Worm (Caenorhabditis elegans) whole organism, L1 larva: ENCODE measurements around the gene W02B12.13.

Source experiments
- C04F5.9 ChIP-seq: sonication (generic microtip); optimal IDR thresholded peaks from 2 replicates; lab custom pipeline; 2016; ENCODE audit warnings: missing genetic modification characterization, missing compliant biosample characterization
- aha-1 ChIP-seq: fragments of 150-350 bp; optimal IDR thresholded peaks from 2 replicates; lab custom pipeline; 2014; ENCODE audit warnings: missing biosample characterization, missing genetic modification characterization
- alr-1 ChIP-seq: fragments of 200-800 bp; sonication (Bioruptor generic); optimal IDR thresholded peaks from 2 replicates; lab custom pipeline; 2018; ENCODE audit warnings: borderline replicate concordance, mild to moderate bottlenecking, missing genetic modification characterization, missing compliant biosample characterization
- ceh-82 ChIP-seq, 3 experiments: fragments of 150-350 bp in 1 of 3; sonication (generic microtip) in 2 of 3; optimal IDR thresholded peaks; 2 replicates each; lab custom pipeline; 2014 to 2017; ENCODE audit warnings: missing biosample characterization in 3 of 3, missing genetic modification characterization in 3 of 3
- ceh-88 ChIP-seq: fragments of 200-800 bp; sonication (Bioruptor generic); IDR thresholded peaks from 2 replicates; pipeline ENCODE4 v1.3.6; 2022; ENCODE audit warnings: missing genetic modification characterization, missing compliant biosample characterization
- efl-1 ChIP-seq, 4 experiments: fragments of 150-350 bp; optimal IDR thresholded peaks in 3 of 4; peaks in 1 of 4; 1 replicate in 1 of 4; 2 replicates in 3 of 4; lab custom pipeline; 2014; ENCODE audit warnings: missing biosample characterization in 2 of 4, missing genetic modification characterization in 2 of 4, missing genetic modification reagents in 2 of 4
- egl-27 ChIP-seq, 2 experiments: fragments of 150-350 bp in 1 of 2; sonication (generic microtip); optimal IDR thresholded peaks; 3 replicates each; lab custom pipeline; 2017 to 2018; ENCODE audit warnings: missing biosample characterization in 2 of 2, missing genetic modification characterization in 2 of 2, missing genetic modification reagents in 2 of 2
- elt-2 ChIP-seq: sonication (generic microtip); optimal IDR thresholded peaks from 2 replicates; lab custom pipeline; 2016; ENCODE audit warnings: missing genetic modification characterization, mild to moderate bottlenecking, inconsistent platforms, missing compliant biosample characterization, missing genetic modification reagents
- ets-5 ChIP-seq: fragments of 200-800 bp; sonication (Bioruptor generic); IDR thresholded peaks from 2 replicates; pipeline ENCODE4 v1.3.6; 2022; ENCODE audit warnings: missing genetic modification characterization, missing compliant biosample characterization
- fkh-4 ChIP-seq: sonication (generic microtip); optimal IDR thresholded peaks from 2 replicates; lab custom pipeline; 2016; ENCODE audit warnings: missing compliant biosample characterization, missing genetic modification characterization, borderline replicate concordance
- fkh-8 ChIP-seq: sonication (generic microtip); optimal IDR thresholded peaks from 2 replicates; lab custom pipeline; 2016; ENCODE audit warnings: mild to moderate bottlenecking, missing genetic modification characterization, missing compliant biosample characterization
- fos-1 ChIP-seq: fragments of 150-350 bp; optimal IDR thresholded peaks from 2 replicates; lab custom pipeline; 2014; ENCODE audit warnings: missing biosample characterization, missing genetic modification characterization
- hpl-2 ChIP-seq: fragments of 150-350 bp; optimal IDR thresholded peaks from 2 replicates; lab custom pipeline; 2014; ENCODE audit warnings: missing biosample characterization, missing genetic modification reagents, missing genetic modification characterization
- jun-1 ChIP-seq: fragments of 150-350 bp; optimal IDR thresholded peaks from 2 replicates; lab custom pipeline; 2014; ENCODE audit warnings: missing biosample characterization, missing genetic modification reagents, missing genetic modification characterization
- lin-14 ChIP-seq: fragments of 200-800 bp; sonication (Bioruptor generic); optimal IDR thresholded peaks from 2 replicates; lab custom pipeline; 2018; ENCODE audit warnings: mild to moderate bottlenecking, missing genetic modification characterization, moderate library complexity, missing compliant biosample characterization
- lin-35 ChIP-seq, 2 experiments: fragments of 150-350 bp; optimal IDR thresholded peaks; 2 replicates each; lab custom pipeline; 2014; ENCODE audit warnings: missing biosample characterization in 2 of 2, missing genetic modification characterization in 2 of 2, missing genetic modification reagents in 2 of 2
- nhr-11 ChIP-seq: fragments of 150-350 bp; optimal IDR thresholded peaks from 2 replicates; lab custom pipeline; 2014; ENCODE audit warnings: missing biosample characterization, missing genetic modification characterization
- nhr-20 ChIP-seq: sonication (generic microtip); optimal IDR thresholded peaks from 2 replicates; lab custom pipeline; 2016; ENCODE audit warnings: mild to moderate bottlenecking, missing genetic modification characterization, missing compliant biosample characterization
- nhr-237 ChIP-seq: fragments of 150-350 bp; optimal IDR thresholded peaks from 2 replicates; lab custom pipeline; 2014; ENCODE audit warnings: missing biosample characterization, missing genetic modification characterization
- nhr-47 ChIP-seq: sonication (generic microtip); optimal IDR thresholded peaks from 2 replicates; lab custom pipeline; 2016; ENCODE audit warnings: mild to moderate bottlenecking, missing genetic modification characterization, moderate library complexity, missing compliant biosample characterization
- nhr-71 ChIP-seq: sonication (generic microtip); optimal IDR thresholded peaks from 2 replicates; lab custom pipeline; 2016; ENCODE audit warnings: mild to moderate bottlenecking, missing genetic modification characterization, moderate library complexity, missing compliant biosample characterization
- nhr-76 ChIP-seq: sonication (generic microtip); optimal IDR thresholded peaks from 2 replicates; lab custom pipeline; 2017; ENCODE audit warnings: missing biosample characterization, missing genetic modification characterization
- nhr-85 ChIP-seq: sonication (generic microtip); peaks from one replicate; lab custom pipeline; 2016; ENCODE audit warnings: missing genetic modification characterization, inconsistent platforms, missing compliant biosample characterization
- pax-3 ChIP-seq: fragments of 200-800 bp; sonication (Bioruptor generic); optimal IDR thresholded peaks from 2 replicates; lab custom pipeline; 2018; ENCODE audit warnings: mild to moderate bottlenecking, missing genetic modification characterization, moderate library complexity, missing compliant biosample characterization
- tlp-1 ChIP-seq: fragments of 150-350 bp; optimal IDR thresholded peaks from 2 replicates; lab custom pipeline; 2014; ENCODE audit warnings: missing biosample characterization, missing genetic modification characterization
- vab-15 ChIP-seq: sonication (generic microtip); optimal IDR thresholded peaks from 2 replicates; lab custom pipeline; 2017; ENCODE audit warnings: missing genotype, mild to moderate bottlenecking, missing genetic modification characterization, missing compliant biosample characterization
- xbp-1 ChIP-seq: sonication (generic microtip); optimal IDR thresholded peaks from 2 replicates; lab custom pipeline; 2016; ENCODE audit warnings: missing genetic modification characterization, missing compliant biosample characterization
- ztf-11 ChIP-seq, 2 experiments: sonication (generic microtip); optimal IDR thresholded peaks; 2 replicates each; lab custom pipeline; 2016 to 2017; ENCODE audit warnings: missing genetic modification characterization in 2 of 2, missing biosample characterization in 1 of 2, missing compliant biosample characterization in 1 of 2

W02B12.13 gene

DNA sequence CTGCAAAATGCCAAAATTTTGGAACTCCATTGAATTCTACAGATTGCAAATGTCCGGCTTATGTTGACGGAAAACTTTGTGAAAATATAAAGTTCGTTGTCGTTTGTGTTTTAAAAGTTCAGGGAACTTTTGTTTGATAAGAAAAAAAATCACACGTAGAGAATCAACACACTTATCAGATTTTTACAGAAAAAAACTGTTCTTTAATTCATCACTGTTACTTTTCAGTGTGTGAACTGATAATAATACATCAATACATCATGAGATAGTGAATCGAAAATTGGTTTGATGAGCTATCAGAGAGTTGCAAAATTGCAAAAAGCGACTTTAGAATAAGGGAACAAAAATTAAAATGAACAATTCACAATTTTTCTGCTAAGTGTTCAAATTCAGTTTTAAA lies 26.6 kb upstream of the W02B12.13 start:
- TF ChIP-seq lin-35 (GFP tag; optimal IDR thresholded peaks at IDR 0.05; lab: Kevin White, UChicago) (peak in 1 of 2 experiments; percentile 11), nhr-237 (tag; lab: Kevin White, UChicago) (no peak), elt-2 (peak; percentile 69), fkh-4 (tag; lab: Kevin White, UChicago) (no peak), aha-1 (no peak), nhr-20 (tag; lab: Kevin White, UChicago) (peak; percentile 0)

ce11 chrII:11424032-11424431 lies 21.0 kb upstream of the W02B12.13 start:
- TF ChIP-seq fos-1 (no peak), elt-2 (peak; percentile 8), egl-27 (tag; optimal IDR thresholded peaks at IDR 0.05; lab: Kevin White, UChicago) (no peak), tlp-1 (tag; lab: Kevin White, UChicago) (no peak), xbp-1 (tag; lab: Kevin White, UChicago) (no peak), ztf-11 (tag; optimal IDR thresholded peaks at IDR 0.05; lab: Kevin White, UChicago) (no peak)

ce11 chrII:11424579-11425316 lies 20.3 kb upstream of the W02B12.13 start, which contains the start of gene C05D12.3:
TSS of gene C05D12.3 (plus strand) at chrII:11425266.
- TF ChIP-seq efl-1 (optimal IDR thresholded peaks at IDR 0.05; lab: Kevin White, UChicago) (no peak), efl-1 (GFP tag; optimal IDR thresholded peaks at IDR 0.05 in 1 of 2; lab: Kevin White, UChicago) (peak in 1 of 2 experiments; percentile 49), nhr-85 (tag; lab: Kevin White, UChicago) (no peak), elt-2 (peak; percentile 22)

DNA sequence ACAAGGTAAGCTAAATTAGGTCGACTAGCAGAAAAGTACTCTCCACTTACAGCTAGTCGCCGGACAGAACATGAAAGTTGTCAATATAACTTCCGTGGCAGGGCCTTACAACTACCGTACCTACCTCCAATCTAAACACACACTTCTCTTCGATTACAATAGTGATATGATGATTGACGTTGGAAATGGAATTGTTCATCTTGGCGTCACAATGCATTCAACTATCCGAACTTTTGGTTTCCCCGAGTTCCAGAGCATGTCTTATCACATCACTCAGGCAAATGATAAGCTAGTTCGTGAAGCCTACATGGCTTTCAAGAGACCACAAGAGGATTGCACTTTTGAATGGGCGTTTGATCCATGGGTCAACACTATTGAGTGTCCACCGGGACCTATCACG lies 17.8 kb upstream of the W02B12.13 start:
- no peak for TF ChIP-seq nhr-76 (tag; lab: Kevin White, UChicago)
- TF ChIP-seq fkh-8 (tag; lab: Kevin White, UChicago): no peak
- TF ChIP-seq jun-1: no peak
- TF ChIP-seq lin-35 (GFP tag; optimal IDR thresholded peaks at IDR 0.05; lab: Kevin White, UChicago): no peak

ce11 chrII:11428599-11428998 lies 16.5 kb upstream of the W02B12.13 start:
- no peak for TF ChIP-seq hpl-2 (GFP tag; lab: Kevin White, UChicago)
- peak; percentile 10 for TF ChIP-seq elt-2
- no peak for TF ChIP-seq pax-3
- TF ChIP-seq vab-15: no peak
- TF ChIP-seq nhr-11 (tag; lab: Kevin White, UChicago): no peak
- TF ChIP-seq, all 84 proteins: peak for 1

ce11 chrII:11431584-11431983 lies 13.5 kb upstream of the W02B12.13 start, which contains the start of gene C05D12.4:
TSS of gene C05D12.4 (plus strand) at chrII:11431884.
- no peak for TF ChIP-seq ceh-82 (tag; optimal IDR thresholded peaks at IDR 0.05; lab: Kevin White, UChicago)
- no peak for TF ChIP-seq tlp-1 (tag; lab: Kevin White, UChicago)
- no peak for TF ChIP-seq nhr-71
- TF ChIP-seq fkh-8 (tag; lab: Kevin White, UChicago): no peak
- TF ChIP-seq lin-14: no peak

DNA sequence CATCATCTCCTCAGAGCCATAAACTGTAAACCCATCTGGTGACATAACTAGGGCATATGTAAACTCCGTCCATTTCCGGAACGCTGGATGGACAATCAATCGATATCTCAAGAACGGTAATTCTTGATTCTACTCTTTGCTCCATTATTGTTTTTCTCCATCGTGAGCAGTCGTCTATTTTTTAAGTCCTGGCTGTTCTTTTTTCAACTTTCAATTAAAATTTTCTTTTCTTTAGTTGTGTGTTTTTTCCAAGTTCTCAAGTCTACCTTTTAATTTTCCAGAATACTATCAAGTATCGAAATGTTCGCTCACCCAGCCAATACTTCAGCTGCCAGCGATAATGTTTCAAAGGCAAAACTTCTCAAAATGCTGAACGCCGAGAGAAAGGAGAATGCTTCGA lies 11.1 kb upstream of the W02B12.13 start, which contains the start of gene C05D12.5:
Gene C05D12.5, plus strand, starts transcription at position 301 of the 400 bp plus-strand sequence.
- TF ChIP-seq tlp-1 (tag; lab: Kevin White, UChicago) (no peak), alr-1 (tag; lab: Kevin White, UChicago) (no peak), ets-5 (GFP tag; lab: Robert Waterston, UW) (no peak), C04F5.9 (no peak), nhr-47 (tag; lab: Kevin White, UChicago) (no peak), ceh-88 (GFP tag; lab: Robert Waterston, UW) (no peak)
